Worm (Caenorhabditis elegans): ENCODE measurements around the gene W04G3.12.

DNA sequence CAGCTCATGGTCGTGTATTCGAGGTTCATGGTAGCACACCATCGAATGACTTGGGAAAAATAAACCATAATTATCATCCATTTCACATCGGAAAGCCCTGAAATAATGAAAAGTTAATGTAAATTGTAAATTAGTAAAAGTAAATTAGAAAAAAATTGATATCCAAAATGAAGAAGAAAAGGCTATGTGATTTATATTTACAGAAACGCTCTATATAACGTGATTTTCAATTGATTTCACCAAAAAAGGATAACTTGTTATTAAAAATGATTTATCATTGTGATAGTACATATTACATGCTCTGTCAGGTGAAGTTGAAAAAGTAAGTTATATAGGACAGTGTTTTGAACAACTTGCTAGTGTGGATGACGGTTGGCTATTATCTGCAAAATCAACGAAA is 33.8 kb downstream of the W04G3.12 start, which contains the start of gene C09F12.3:
- TF ChIP-seq ceh-8 (GFP tag; optimal IDR thresholded peaks at IDR 0.05) (no peak), tbx-2 (tag; optimal IDR thresholded peaks at IDR 0.05) (no peak), egl-27 (tag; optimal IDR thresholded peaks at IDR 0.05) (no peak)

Data from whole organism, L1 larva.